Worm (Caenorhabditis elegans) whole organism, L2 larva: ENCODE data around the gene tgn-38.

Experiments used
- F13H6.1 ChIP-seq: sonication (generic microtip); optimal IDR thresholded peaks from 2 replicates; lab custom pipeline; 2016; ENCODE audit warnings: missing genetic modification characterization, missing compliant biosample characterization
- ama-1 ChIP-seq: fragments of 150-350 bp; optimal IDR thresholded peaks from 2 replicates; lab custom pipeline; 2018; ENCODE audit warnings: inconsistent platforms
- blmp-1 ChIP-seq: sonication (generic microtip); optimal IDR thresholded peaks from 2 replicates; lab custom pipeline; 2017; ENCODE audit warnings: missing genetic modification characterization, mild to moderate bottlenecking, missing compliant biosample characterization, antibody characterized with exemption, moderate library complexity; ENCODE audit not compliant: insufficient read depth
- fos-1 ChIP-seq: fragments of 150-350 bp; optimal IDR thresholded peaks from 2 replicates; lab custom pipeline; 2014; ENCODE audit warnings: missing biosample characterization, missing genetic modification characterization
- gmeb-1 ChIP-seq: fragments of 150-350 bp; optimal IDR thresholded peaks from 2 replicates; lab custom pipeline; 2014; ENCODE audit warnings: missing biosample characterization, missing genetic modification characterization
- lin-11 ChIP-seq: fragments of 150-350 bp; sonication (generic microtip); optimal IDR thresholded peaks from 2 replicates; lab custom pipeline; 2014; ENCODE audit warnings: missing biosample characterization, missing genetic modification characterization, inconsistent platforms, mixed read lengths
- lin-39 ChIP-seq: fragments of 150-350 bp; optimal IDR thresholded peaks from 2 replicates; lab custom pipeline; 2014; ENCODE audit warnings: missing biosample characterization, missing genetic modification reagents, missing genetic modification characterization
- nhr-6 ChIP-seq: fragments of 150-350 bp; optimal IDR thresholded peaks from 2 replicates; lab custom pipeline; 2014; ENCODE audit warnings: missing biosample characterization, missing genetic modification characterization
- zag-1 ChIP-seq: fragments of 150-350 bp; optimal IDR thresholded peaks from 2 replicates; lab custom pipeline; 2014; ENCODE audit warnings: missing biosample characterization, missing genetic modification characterization

DNA sequence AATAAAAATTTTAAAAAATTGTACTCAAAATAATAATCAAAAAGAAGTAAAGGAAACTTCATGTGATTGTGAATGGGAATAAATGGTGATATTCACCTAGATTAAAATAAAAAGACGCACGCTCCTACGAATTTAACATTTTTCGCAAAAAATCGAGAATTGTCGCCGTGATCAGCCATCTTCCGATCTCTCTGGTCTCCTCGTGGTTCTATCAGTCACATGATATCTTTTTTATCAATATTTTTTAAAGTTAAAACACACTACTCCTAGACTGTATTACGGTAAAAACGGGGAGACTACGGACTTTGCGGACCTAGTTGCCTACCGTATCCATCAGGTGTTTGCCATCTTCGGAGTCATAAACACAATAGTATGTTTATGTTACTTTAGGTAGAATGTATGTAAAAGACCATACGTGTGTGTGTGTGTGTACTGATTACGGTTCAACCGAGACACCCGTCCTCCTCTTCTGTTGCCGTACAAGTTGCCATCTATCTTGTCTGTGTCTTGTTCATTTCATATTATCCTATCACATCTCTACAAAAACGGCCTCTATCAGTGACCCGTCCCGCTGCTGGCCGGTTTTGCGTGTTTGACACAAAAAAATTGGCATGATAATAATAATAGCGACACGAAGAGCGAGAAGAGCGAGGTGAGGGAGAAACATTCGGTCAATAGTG is 17.7 kb upstream of the tgn-38 start, which contains the start of gene T12G3.2:
- no peak for TF ChIP-seq zag-1
- no peak for TF ChIP-seq lin-11 (tag; lab: Kevin White, UChicago)
- no peak for TF ChIP-seq nhr-6 (tag; lab: Kevin White, UChicago)
- TF ChIP-seq F13H6.1 (tag; lab: Kevin White, UChicago) = peak; percentile 23
- no peak for TF ChIP-seq lin-39 (tag; lab: Kevin White, UChicago)
- TF ChIP-seq ama-1 = no peak
- TF ChIP-seq fos-1 = peak; percentile 65
- no peak for TF ChIP-seq blmp-1 (tag; lab: Kevin White, UChicago)
- TF ChIP-seq gmeb-1 (tag; lab: Kevin White, UChicago) = peak; percentile 25
